Fruit fly (Drosophila melanogaster) whole organism, embryonic: ENCODE results near the gene wda.

ENCODE experiments used
- Aef1 ChIP-seq: fragments of 200-800 bp; sonication (Bioruptor generic); IDR thresholded peaks from 3 replicates; pipeline ENCODE4 v1.3.6; 2022; ENCODE audit warnings: missing biosample characterization, missing genetic modification characterization
- Atf6 ChIP-seq: fragments of 200-800 bp; sonication (Bioruptor generic); IDR thresholded peaks from 2 replicates; pipeline ENCODE4 v1.3.6; 2022; ENCODE audit warnings: missing biosample characterization, missing genetic modification characterization
- BtbVII ChIP-seq: fragments of 200-800 bp; sonication (Bioruptor generic); optimal IDR thresholded peaks from 3 replicates; lab custom pipeline; 2017; ENCODE audit warnings: missing biosample characterization, mild to moderate bottlenecking, missing genetic modification characterization
- CG10147 ChIP-seq: fragments of 200-800 bp; sonication (Bioruptor generic); optimal IDR thresholded peaks from 2 replicates; lab custom pipeline; 2019; ENCODE audit warnings: missing biosample characterization, mild to moderate bottlenecking, missing genetic modification characterization, moderate library complexity
- CG10209 ChIP-seq: fragments of 200-800 bp; sonication (Bioruptor generic); optimal IDR thresholded peaks from 3 replicates; lab custom pipeline; 2017; ENCODE audit warnings: missing biosample characterization, mild to moderate bottlenecking, missing genetic modification characterization, missing genetic modification reagents
- CG10267 ChIP-seq: fragments of 200-800 bp; sonication (Bioruptor generic); optimal IDR thresholded peaks from 2 replicates; lab custom pipeline; 2018; ENCODE audit warnings: missing biosample characterization, mild to moderate bottlenecking, missing genetic modification characterization, moderate library complexity
- CG12071 ChIP-seq: fragments of 200-800 bp; sonication (Bioruptor generic); optimal IDR thresholded peaks from 3 replicates; lab custom pipeline; 2018; ENCODE audit warnings: missing biosample characterization, mild to moderate bottlenecking, missing genetic modification characterization
- CG12769 ChIP-seq: fragments of 200-800 bp; sonication (Bioruptor generic); optimal IDR thresholded peaks from 2 replicates; lab custom pipeline; 2019; ENCODE audit warnings: missing biosample characterization, mild to moderate bottlenecking, missing genetic modification characterization, moderate library complexity
- CG13894 ChIP-seq: fragments of 200-800 bp; sonication (Bioruptor generic); optimal IDR thresholded peaks from 3 replicates; lab custom pipeline; 2018; ENCODE audit warnings: missing biosample characterization, mild to moderate bottlenecking, missing genetic modification characterization, moderate library complexity
- CG14710 ChIP-seq: fragments of 200-800 bp; sonication (Bioruptor generic); optimal IDR thresholded peaks from 3 replicates; lab custom pipeline; 2019; ENCODE audit warnings: missing biosample characterization, mild to moderate bottlenecking, missing genetic modification characterization, moderate library complexity
- CG18011 ChIP-seq: fragments of 200-800 bp; sonication (Bioruptor generic); optimal IDR thresholded peaks from 2 replicates; lab custom pipeline; 2017; ENCODE audit warnings: missing biosample characterization, missing genetic modification characterization, mild to moderate bottlenecking, moderate library complexity, missing genotype
- CG30403 ChIP-seq: fragments of 200-800 bp; sonication (Bioruptor generic); optimal IDR thresholded peaks from 3 replicates; lab custom pipeline; 2016; ENCODE audit warnings: missing biosample characterization, missing genetic modification characterization
- CG34376 ChIP-seq: fragments of 200-800 bp; sonication (Bioruptor generic); optimal IDR thresholded peaks from 2 replicates; lab custom pipeline; 2018; ENCODE audit warnings: missing biosample characterization, mild to moderate bottlenecking, missing genetic modification characterization
- CG6654 ChIP-seq: fragments of 200-800 bp; sonication (Bioruptor generic); optimal IDR thresholded peaks from 2 replicates; lab custom pipeline; 2017; ENCODE audit warnings: missing biosample characterization, mild to moderate bottlenecking, missing genetic modification characterization
- CG7928 ChIP-seq: fragments of 200-800 bp; sonication (Bioruptor generic); optimal IDR thresholded peaks from 2 replicates; lab custom pipeline; 2017; ENCODE audit warnings: missing biosample characterization, mild to moderate bottlenecking, missing genetic modification characterization
- CG8765 ChIP-seq: fragments of 200-800 bp; sonication (Bioruptor generic); IDR thresholded peaks from 2 replicates; pipeline ENCODE4 v1.3.6; 2022; ENCODE audit warnings: missing biosample characterization, missing genetic modification characterization
- Chrac-16 ChIP-seq: fragments of 200-800 bp; sonication (Bioruptor generic); optimal IDR thresholded peaks from 3 replicates; lab custom pipeline; 2016; ENCODE audit warnings: missing biosample characterization, missing genetic modification characterization
- Dad ChIP-seq: fragments of 200-800 bp; sonication (Bioruptor generic); optimal IDR thresholded peaks from 3 replicates; lab custom pipeline; 2016; ENCODE audit warnings: missing biosample characterization, missing genetic modification characterization
- Deaf1 ChIP-seq: fragments of 200-800 bp; optimal IDR thresholded peaks from 3 replicates; lab custom pipeline; 2019; ENCODE audit warnings: missing biosample characterization, mild to moderate bottlenecking, missing genetic modification characterization, moderate library complexity
- Ets65A ChIP-seq: fragments of 200-800 bp; sonication (Bioruptor generic); peaks from one replicate; lab custom pipeline; 2016; ENCODE audit warnings: missing biosample characterization, missing genetic modification characterization
- Fer1 ChIP-seq: fragments of 200-800 bp; sonication (Bioruptor generic); optimal IDR thresholded peaks from 2 replicates; lab custom pipeline; 2017; ENCODE audit warnings: missing biosample characterization, mild to moderate bottlenecking, missing genetic modification characterization
- Fer3 ChIP-seq: fragments of 200-800 bp; sonication (Bioruptor generic); optimal IDR thresholded peaks from 2 replicates; lab custom pipeline; 2018; ENCODE audit warnings: missing biosample characterization, mild to moderate bottlenecking, missing genetic modification characterization, moderate library complexity
- H15 ChIP-seq: fragments of 200-800 bp; sonication (Bioruptor generic); IDR thresholded peaks from 3 replicates; pipeline ENCODE4 v1.3.6; 2022; ENCODE audit warnings: missing biosample characterization, missing genetic modification characterization
- Hr39 ChIP-seq: fragments of >200 bp; optimal IDR thresholded peaks from 2 replicates; lab custom pipeline; 2017
- Myb ChIP-seq: fragments of 200-800 bp; sonication (Bioruptor generic); optimal IDR thresholded peaks from 2 replicates; lab custom pipeline; 2016; ENCODE audit warnings: missing biosample characterization, missing genetic modification characterization
- PHDP ChIP-seq: fragments of 200-800 bp; sonication (Bioruptor generic); optimal IDR thresholded peaks from 3 replicates; lab custom pipeline; 2018; ENCODE audit warnings: missing biosample characterization, mild to moderate bottlenecking, missing genetic modification characterization, moderate library complexity
- Pdp1 ChIP-seq, 2 experiments: fragments of 200-800 bp; sonication (Bioruptor generic); optimal IDR thresholded peaks; 3 replicates each; lab custom pipeline; 2016; ENCODE audit warnings: missing biosample characterization in 2 of 2, missing genetic modification characterization in 2 of 2, mild to moderate bottlenecking in 1 of 2, moderate library complexity in 1 of 2
- Rfx ChIP-seq: fragments of 200-800 bp; sonication (Bioruptor generic); IDR thresholded peaks from 2 replicates; pipeline ENCODE4 v1.3.6; 2022; ENCODE audit warnings: missing biosample characterization, missing genetic modification characterization
- Spps ChIP-seq: fragments of 200-800 bp; sonication (Bioruptor generic); optimal IDR thresholded peaks from 2 replicates; lab custom pipeline; 2018; ENCODE audit warnings: missing biosample characterization, mild to moderate bottlenecking, missing genetic modification characterization
- ac ChIP-seq: fragments of 200-800 bp; sonication (Bioruptor generic); optimal IDR thresholded peaks from 3 replicates; lab custom pipeline; 2017; ENCODE audit warnings: missing biosample characterization, mild to moderate bottlenecking, missing genetic modification characterization
- amos ChIP-seq: fragments of 200-800 bp; sonication (Bioruptor generic); IDR thresholded peaks from 2 replicates; pipeline ENCODE4 v1.3.6; 2022; ENCODE audit warnings: missing biosample characterization, missing genetic modification characterization; ENCODE audit not compliant: partially characterized antibody
- bowl ChIP-seq: fragments of 200-800 bp; sonication (Bioruptor generic); IDR thresholded peaks from 2 replicates; pipeline ENCODE4 v1.3.6; 2022; ENCODE audit warnings: missing biosample characterization, missing genetic modification characterization
- cwo ChIP-seq: fragments of 200-800 bp; sonication (Bioruptor generic); optimal IDR thresholded peaks from 3 replicates; lab custom pipeline; 2017; ENCODE audit warnings: missing biosample characterization, missing genetic modification characterization, mild to moderate bottlenecking, moderate library complexity, missing genetic modification reagents
- dm ChIP-seq: fragments of 200-800 bp; sonication (Bioruptor generic); optimal IDR thresholded peaks from 3 replicates; lab custom pipeline; 2016; ENCODE audit warnings: missing biosample characterization, missing genetic modification characterization
- emc ChIP-seq: fragments of 200-800 bp; sonication (Bioruptor generic); optimal IDR thresholded peaks from 2 replicates; lab custom pipeline; 2016; ENCODE audit warnings: missing biosample characterization, missing genetic modification characterization
- eve ChIP-seq, 2 experiments: fragments of >200 bp; optimal IDR thresholded peaks; 2 replicates each; lab custom pipeline; 2017; ENCODE audit warnings: missing biosample characterization in 2 of 2, missing genetic modification characterization in 2 of 2
- exex ChIP-seq: fragments of 200-800 bp; sonication (Bioruptor generic); optimal IDR thresholded peaks from 4 replicates; lab custom pipeline; 2018; ENCODE audit warnings: missing biosample characterization, mild to moderate bottlenecking, missing genetic modification characterization, moderate library complexity
- eyg ChIP-seq: fragments of 200-800 bp; sonication (Bioruptor generic); optimal IDR thresholded peaks from 3 replicates; lab custom pipeline; 2016; ENCODE audit warnings: missing biosample characterization, missing genetic modification characterization
- gce ChIP-seq: fragments of 200-800 bp; sonication (Bioruptor generic); IDR thresholded peaks from 3 replicates; pipeline ENCODE4 v1.3.6; 2022; ENCODE audit warnings: missing biosample characterization, missing genetic modification characterization
- grn ChIP-seq: fragments of 200-800 bp; sonication (Bioruptor generic); optimal IDR thresholded peaks from 3 replicates; lab custom pipeline; 2017; ENCODE audit warnings: missing biosample characterization, missing genetic modification characterization
- jumu ChIP-seq: fragments of 200-800 bp; sonication (Bioruptor generic); optimal IDR thresholded peaks from 3 replicates; lab custom pipeline; 2016; ENCODE audit warnings: missing biosample characterization, missing genetic modification characterization
- nerfin-1 ChIP-seq: fragments of 200-800 bp; sonication (Bioruptor generic); optimal IDR thresholded peaks from 3 replicates; lab custom pipeline; 2019; ENCODE audit warnings: missing biosample characterization, mild to moderate bottlenecking, missing genetic modification characterization, moderate library complexity
- otp ChIP-seq: fragments of 200-800 bp; sonication (Bioruptor generic); IDR thresholded peaks from 3 replicates; pipeline ENCODE4, ENCODE4 v1.3.6; 2022; ENCODE audit warnings: missing biosample characterization, missing genetic modification characterization
- pfk ChIP-seq: fragments of 200-800 bp; sonication (Bioruptor generic); optimal IDR thresholded peaks from 2 replicates; lab custom pipeline; 2018; ENCODE audit warnings: missing biosample characterization, mild to moderate bottlenecking, missing genetic modification characterization, moderate library complexity
- prd ChIP-seq, 3 experiments: fragments of >200 bp in 2 of 3; fragments of 200-800 bp in 1 of 3; sonication (Bioruptor generic) in 1 of 3; optimal IDR thresholded peaks in 2 of 3; IDR thresholded peaks in 1 of 3; 2 replicates in 2 of 3; 3 replicates in 1 of 3; pipeline versions ENCODE4 v1.3.6 to Lab custom; 2017 to 2022; ENCODE audit warnings: missing biosample characterization in 1 of 3, missing genetic modification characterization in 1 of 3
- ro ChIP-seq: fragments of 200-800 bp; sonication (Bioruptor generic); IDR thresholded peaks from 2 replicates; pipeline ENCODE4 v1.3.6; 2022; ENCODE audit warnings: missing biosample characterization, missing genetic modification characterization
- run ChIP-seq: fragments of 200-800 bp; sonication (Bioruptor generic); optimal IDR thresholded peaks from 3 replicates; lab custom pipeline; 2018; ENCODE audit warnings: missing biosample characterization, mild to moderate bottlenecking, missing genetic modification characterization
- sim ChIP-seq: fragments of 200-800 bp; sonication (Bioruptor generic); IDR thresholded peaks from 2 replicates; pipeline ENCODE4 v1.3.6; 2022; ENCODE audit warnings: missing biosample characterization, missing genetic modification characterization
- stc ChIP-seq: fragments of 200-800 bp; sonication (Bioruptor generic); IDR thresholded peaks from 2 replicates; pipeline ENCODE4 v1.3.6; 2022; ENCODE audit warnings: missing biosample characterization, missing genetic modification characterization
- tll ChIP-seq, 2 experiments: fragments of 200-800 bp in 1 of 2; fragments of >200 bp in 1 of 2; sonication (Bioruptor generic) in 1 of 2; optimal IDR thresholded peaks; 2 replicates each; lab custom pipeline; 2017 to 2019; ENCODE audit warnings: missing biosample characterization in 2 of 2, missing genetic modification characterization in 2 of 2, mild to moderate bottlenecking in 1 of 2, moderate library complexity in 1 of 2
- zen ChIP-seq: fragments of 200-800 bp; sonication (Bioruptor generic); optimal IDR thresholded peaks from 3 replicates; lab custom pipeline; 2018; ENCODE audit warnings: missing biosample characterization, mild to moderate bottlenecking, missing genetic modification characterization, moderate library complexity

wda gene

dm6 chr3R:23284256-23284655 lies 26.4 kb upstream of the wda start (continued):
- TF ChIP-seq bowl (GFP tag; lab: Robert Waterston, UW) (no peak), run (tag; lab: Kevin White, UChicago) (no peak), Hr39 (lab: Kevin White, UChicago) (no peak), CG14710 (tag; lab: Kevin White, UChicago) (no peak), BtbVII (GFP tag; lab: Kevin White, UChicago) (peak; percentile 75), jumu (GFP tag; lab: Kevin White, UChicago) (no peak), CG10209 (GFP tag; lab: Kevin White, UChicago) (peak; percentile 9), stc (no peak), CG30403 (GFP tag; lab: Kevin White, UChicago) (no peak), eve (GFP tag; optimal IDR thresholded peaks at IDR 0.05; lab: Kevin White, UChicago) (no peak), CG7928 (no peak), CG18011 (GFP tag; lab: Kevin White, UChicago) (no peak), exex (tag; lab: Kevin White, UChicago) (peak; percentile 46), pfk (GFP tag; lab: Kevin White, UChicago) (peak; percentile 29), Dad (GFP tag; lab: Kevin White, UChicago) (no peak), Deaf1 (tag; lab: Kevin White, UChicago) (no peak), Fer3 (peak; percentile 22), CG13894 (tag; lab: Kevin White, UChicago) (no peak), Ets65A (GFP tag; lab: Kevin White, UChicago) (no peak), ro (GFP tag; lab: Robert Waterston, UW) (no peak), zen (tag; lab: Kevin White, UChicago) (no peak), Atf6 (GFP tag; lab: Robert Waterston, UW) (0 out of 2 replicates have a peak, but pooled peaks have one; percentile 26), otp (GFP tag; lab: Robert Waterston, UW) (no peak), tll (GFP tag; optimal IDR thresholded peaks at IDR 0.05; lab: Kevin White, UChicago) (no peak), grn (GFP tag; lab: Kevin White, UChicago) (no peak), emc (GFP tag; lab: Kevin White, UChicago) (no peak), dm (GFP tag; lab: Kevin White, UChicago) (no peak), sim (no peak), cwo (peak; percentile 35), prd (optimal IDR thresholded peaks at IDR 0.05; lab: Kevin White, UChicago) (no peak), prd (GFP tag; IDR thresholded peaks at IDR 0.05; lab: Robert Waterston, UW) (no peak), CG6654 (GFP tag; lab: Kevin White, UChicago) (no peak), Rfx (peak; percentile 36; the same call in 1 of the 2 replicates), Aef1 (GFP tag; lab: Robert Waterston, UW) (no peak), gce (GFP tag; lab: Robert Waterston, UW) (0 out of 3 replicates have a peak, but pooled peaks have one; percentile 37), nerfin-1 (peak; percentile 26), Chrac-16 (no peak), CG8765 (GFP tag; lab: Robert Waterston, UW) (no peak), ac (no peak), Pdp1 (GFP tag; optimal IDR thresholded peaks at IDR 0.05; lab: Kevin White, UChicago) (no peak), Myb (no peak), CG12071 (GFP tag; lab: Kevin White, UChicago) (peak; percentile 74), PHDP (tag; lab: Kevin White, UChicago) (peak; percentile 63), H15 (GFP tag; lab: Robert Waterston, UW) (no peak), CG34376 (GFP tag; lab: Kevin White, UChicago) (peak; percentile 64), Spps (tag; lab: Kevin White, UChicago) (no peak), CG10147 (GFP tag; lab: Kevin White, UChicago) (no peak), eyg (GFP tag; lab: Kevin White, UChicago) (no peak), Fer1 (GFP tag; lab: Kevin White, UChicago) (peak; percentile 74), CG12769 (tag; lab: Kevin White, UChicago) (no peak), amos (GFP tag; lab: Robert Waterston, UW) (no peak), CG10267 (no peak)
